Fruit fly (Drosophila melanogaster): ENCODE results near the gene CG7920.
A peak's percentile ranks its signal among the peaks of the same experiment; 100 is the strongest.

Gene CG7920

dm6 chr3R:30014977-30015514, at the start of gene CG7920:
Gene CG7920 (minus strand): TSS chr3R:30015284.
- TF ChIP-seq CG8478 (optimal IDR thresholded peaks at IDR 0.05) (no peak), CTCF (optimal IDR thresholded peaks at IDR 0.05) (no peak)

- TF ChIP-seq CG8478 (optimal IDR thresholded peaks at IDR 0.05) (no peak), CTCF (optimal IDR thresholded peaks at IDR 0.05) (no peak)
Observed at dm6 chr3R:30063704-30064103, 48.6 kb upstream of the CG7920 start.

- no peak for TF ChIP-seq CTCF (optimal IDR thresholded peaks at IDR 0.05)
- no peak for TF ChIP-seq CG8478 (optimal IDR thresholded peaks at IDR 0.05)
Observed at dm6 chr3R:30062543-30062942, 47.5 kb upstream of the CG7920 start.

- no peak for TF ChIP-seq CTCF (optimal IDR thresholded peaks at IDR 0.05)
- TF ChIP-seq CG8478 (optimal IDR thresholded peaks at IDR 0.05): no peak
Observed at dm6 chr3R:30061980-30062379, 46.9 kb upstream of the CG7920 start.

dm6 chr3R:30061154-30061482, 46.0 kb upstream of the CG7920 start:
- TF ChIP-seq CG8478 (optimal IDR thresholded peaks at IDR 0.05) (no peak), CTCF (optimal IDR thresholded peaks at IDR 0.05) (no peak)

dm6 chr3R:30060451-30061153, 45.5 kb upstream of the CG7920 start:
- TF ChIP-seq CG8478 (optimal IDR thresholded peaks at IDR 0.05) (no peak), CTCF (optimal IDR thresholded peaks at IDR 0.05) (no peak)

dm6 chr3R:30059944-30060343, 44.9 kb upstream of the CG7920 start:
- no peak for TF ChIP-seq CG8478 (optimal IDR thresholded peaks at IDR 0.05)
- TF ChIP-seq CTCF (optimal IDR thresholded peaks at IDR 0.05): no peak

- TF ChIP-seq CG8478 (optimal IDR thresholded peaks at IDR 0.05) (no peak), CTCF (optimal IDR thresholded peaks at IDR 0.05) (peak in 1 of 2 experiments; percentile 20)
Observed at dm6 chr3R:30058057-30058868, 43.2 kb upstream of the CG7920 start, which contains the start of gene sima. Gene sima (plus strand): TSS chr3R:30058311.

dm6 chr3R:30056592-30057135, 41.6 kb upstream of the CG7920 start, which contains the start of the genes CG7950 and Rpp14a:
Gene CG7950 (plus strand): TSS chr3R:30056859.
Gene Rpp14a (plus strand): TSS chr3R:30056859.
- TF ChIP-seq CG8478 (optimal IDR thresholded peaks at IDR 0.05) (no peak), CTCF (optimal IDR thresholded peaks at IDR 0.05) (no peak)

- TF ChIP-seq CTCF (optimal IDR thresholded peaks at IDR 0.05) (no peak), CG8478 (optimal IDR thresholded peaks at IDR 0.05) (no peak)
Observed at dm6 chr3R:30055915-30056544, 40.9 kb upstream of the CG7920 start, which contains the start of the genes Rpp14b and spn-A. Gene Rpp14b (plus strand): TSS chr3R:30055957. Gene spn-A (minus strand): TSS chr3R:30056037.

- TF ChIP-seq CG8478 (optimal IDR thresholded peaks at IDR 0.05) (no peak), CTCF (optimal IDR thresholded peaks at IDR 0.05) (peak; percentile 10 to 43)
Observed at dm6 chr3R:30052455-30053046, 37.5 kb upstream of the CG7920 start, which contains the start of gene Jasper. Gene Jasper (plus strand): TSS chr3R:30052514.

- TF ChIP-seq CTCF (optimal IDR thresholded peaks at IDR 0.05) (no peak), CG8478 (optimal IDR thresholded peaks at IDR 0.05) (no peak)
Observed at dm6 chr3R:30051933-30052332, 36.8 kb upstream of the CG7920 start, which contains the start of gene CG15528. Gene CG15528 (minus strand): TSS chr3R:30052112.

dm6 chr3R:30050448-30050847, 35.4 kb upstream of the CG7920 start:
- TF ChIP-seq CTCF (optimal IDR thresholded peaks at IDR 0.05): no peak
- TF ChIP-seq CG8478 (optimal IDR thresholded peaks at IDR 0.05): no peak
